Worm (Caenorhabditis elegans) whole organism, L1 larva: ENCODE results near the gene ttll-12.

Source experiments
- elt-3 ChIP-seq, 6 experiments: fragments of 150-350 bp in 1 of 6; sonication (generic microtip); optimal IDR thresholded peaks; 2 replicates each; lab custom pipeline; 2017 to 2018; ENCODE audit warnings: missing biosample characterization in 6 of 6, missing genetic modification characterization in 6 of 6, inconsistent platforms in 1 of 6
- jun-1 ChIP-seq: fragments of 150-350 bp; optimal IDR thresholded peaks from 2 replicates; lab custom pipeline; 2014; ENCODE audit warnings: missing biosample characterization, missing genetic modification reagents, missing genetic modification characterization
- lin-15B ChIP-seq: fragments of 150-350 bp; sonication (generic microtip); optimal IDR thresholded peaks from 3 replicates; lab custom pipeline; 2014; ENCODE audit warnings: missing biosample characterization, missing genetic modification characterization
- nhr-11 ChIP-seq: fragments of 150-350 bp; optimal IDR thresholded peaks from 2 replicates; lab custom pipeline; 2014; ENCODE audit warnings: missing biosample characterization, missing genetic modification characterization
- nhr-237 ChIP-seq: fragments of 150-350 bp; optimal IDR thresholded peaks from 2 replicates; lab custom pipeline; 2014; ENCODE audit warnings: missing biosample characterization, missing genetic modification characterization
- nhr-90 ChIP-seq: sonication (generic microtip); optimal IDR thresholded peaks from 2 replicates; lab custom pipeline; 2016; ENCODE audit warnings: mild to moderate bottlenecking, missing genetic modification characterization, missing compliant biosample characterization; ENCODE audit not compliant: poor library complexity
- skn-1 ChIP-seq: fragments of 150-350 bp; optimal IDR thresholded peaks from 2 replicates; lab custom pipeline; 2014; ENCODE audit warnings: missing biosample characterization, missing genetic modification characterization
- tlp-1 ChIP-seq: fragments of 150-350 bp; optimal IDR thresholded peaks from 2 replicates; lab custom pipeline; 2014; ENCODE audit warnings: missing biosample characterization, missing genetic modification characterization
- ztf-4 ChIP-seq: fragments of 150-350 bp; optimal IDR thresholded peaks from 2 replicates; lab custom pipeline; 2014; ENCODE audit warnings: missing biosample characterization, missing genetic modification characterization

DNA sequence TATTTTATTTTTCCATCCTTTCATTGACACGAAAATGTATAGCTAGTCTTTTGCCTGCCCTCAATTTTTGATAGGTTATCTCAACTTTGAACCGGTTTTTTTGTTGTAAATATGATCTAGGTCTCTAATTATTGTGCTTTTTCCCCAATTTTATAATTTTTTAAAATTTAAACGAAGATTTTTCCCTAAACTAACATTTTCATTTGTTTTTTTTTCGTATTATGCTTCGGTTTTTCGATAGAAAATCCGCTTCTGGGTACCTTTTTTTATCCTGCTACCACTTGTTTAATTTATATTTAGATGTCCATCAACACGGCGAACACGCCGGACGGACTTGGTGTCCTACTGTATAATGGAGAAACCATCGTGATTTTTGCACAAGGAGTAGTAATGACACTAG, 9.3 kb upstream of the ttll-12 start, which contains the start of gene wbp-2:
- TF ChIP-seq nhr-11 (tag; lab: Kevin White, UChicago) (no peak), elt-3 (tag; optimal IDR thresholded peaks at IDR 0.05; lab: Kevin White, UChicago) (no peak), nhr-90 (no peak), lin-15B (tag; lab: Kevin White, UChicago) (no peak), tlp-1 (tag; lab: Kevin White, UChicago) (no peak), ztf-4 (tag; lab: Kevin White, UChicago) (no peak), nhr-237 (tag; lab: Kevin White, UChicago) (no peak), skn-1 (tag; lab: Kevin White, UChicago) (no peak), jun-1 (tag; lab: Kevin White, UChicago) (no peak)
